Fruit fly (Drosophila melanogaster) whole organism, prepupa: ENCODE results near the gene Spn85F.

Source experiments
- Blimp-1 ChIP-seq: fragments of 200-800 bp; sonication (Bioruptor generic); optimal IDR thresholded peaks from 3 replicates; lab custom pipeline; 2017; ENCODE audit warnings: missing biosample characterization, missing genetic modification characterization, mild to moderate bottlenecking, moderate library complexity, missing genetic modification reagents
- CG10631 ChIP-seq: fragments of 200-800 bp; sonication (Bioruptor generic); optimal IDR thresholded peaks from 2 replicates; lab custom pipeline; 2016; ENCODE audit warnings: missing biosample characterization, missing genetic modification characterization
- CG11294 ChIP-seq: fragments of 200-800 bp; sonication (Bioruptor generic); IDR thresholded peaks from 2 replicates; pipeline ENCODE4 v1.3.6; 2022; ENCODE audit warnings: missing biosample characterization, missing genetic modification characterization
- CG11902 ChIP-seq: fragments of 200-800 bp; sonication (Bioruptor generic); optimal IDR thresholded peaks from 3 replicates; lab custom pipeline; 2016; ENCODE audit warnings: missing biosample characterization, missing genetic modification characterization
- CG15336 ChIP-seq: fragments of 200-800 bp; sonication (Bioruptor generic); IDR thresholded peaks from 2 replicates; pipeline ENCODE4 v1.3.6; 2022; ENCODE audit warnings: missing biosample characterization, missing genetic modification characterization
- CG1621 ChIP-seq: fragments of 200-800 bp; sonication (Bioruptor generic); optimal IDR thresholded peaks from 3 replicates; lab custom pipeline; 2018; ENCODE audit warnings: missing biosample characterization, mild to moderate bottlenecking, missing genetic modification characterization
- CG16779 ChIP-seq: fragments of 200-800 bp; sonication (Bioruptor generic); optimal IDR thresholded peaks from 3 replicates; lab custom pipeline; 2017; ENCODE audit warnings: missing biosample characterization, mild to moderate bottlenecking, missing genetic modification characterization
- CG3032 ChIP-seq: fragments of 200-800 bp; optimal IDR thresholded peaks from 2 replicates; lab custom pipeline; 2019; ENCODE audit warnings: missing biosample characterization, mild to moderate bottlenecking, missing genetic modification characterization, moderate library complexity
- CG31627 ChIP-seq: fragments of 200-800 bp; sonication (Bioruptor generic); optimal IDR thresholded peaks from 3 replicates; lab custom pipeline; 2016; ENCODE audit warnings: missing biosample characterization, missing genetic modification characterization
- CG32006 ChIP-seq: fragments of 200-800 bp; sonication (Bioruptor generic); optimal IDR thresholded peaks from 3 replicates; lab custom pipeline; 2017; ENCODE audit warnings: missing biosample characterization, mild to moderate bottlenecking, missing genetic modification characterization
- CG34406 ChIP-seq: fragments of 200-800 bp; sonication (Bioruptor generic); optimal IDR thresholded peaks from 3 replicates; lab custom pipeline; 2016; ENCODE audit warnings: missing biosample characterization, missing genetic modification characterization
- CG3919 ChIP-seq: fragments of 200-800 bp; sonication (Bioruptor generic); optimal IDR thresholded peaks from 3 replicates; lab custom pipeline; 2016; ENCODE audit warnings: missing biosample characterization, missing genetic modification characterization
- CG4318 ChIP-seq: fragments of 200-800 bp; sonication (Bioruptor generic); optimal IDR thresholded peaks from 3 replicates; lab custom pipeline; 2017; ENCODE audit warnings: missing biosample characterization, mild to moderate bottlenecking, missing genetic modification characterization
- CG6163 ChIP-seq: fragments of 200-800 bp; sonication (Bioruptor generic); IDR thresholded peaks from 3 replicates; pipeline ENCODE4 v1.3.6; 2022; ENCODE audit warnings: missing biosample characterization, missing genetic modification characterization
- CG6276 ChIP-seq: fragments of 200-800 bp; sonication (Bioruptor generic); optimal IDR thresholded peaks from 2 replicates; lab custom pipeline; 2017; ENCODE audit warnings: missing biosample characterization, mild to moderate bottlenecking, missing genetic modification characterization
- CG6854 ChIP-seq: fragments of 200-800 bp; sonication (Bioruptor generic); optimal IDR thresholded peaks from 2 replicates; lab custom pipeline; 2017; ENCODE audit warnings: missing biosample characterization, mild to moderate bottlenecking, missing genetic modification characterization
- CG7368 ChIP-seq: fragments of 200-800 bp; sonication (Bioruptor generic); optimal IDR thresholded peaks from 3 replicates; lab custom pipeline; 2016; ENCODE audit warnings: missing biosample characterization, missing genetic modification characterization
- CG8632 ChIP-seq: fragments of 200-800 bp; sonication (Bioruptor generic); optimal IDR thresholded peaks from 3 replicates; lab custom pipeline; 2016; ENCODE audit warnings: missing biosample characterization, missing genetic modification characterization
- CG9139 ChIP-seq: fragments of 200-800 bp; sonication (Bioruptor generic); optimal IDR thresholded peaks from 3 replicates; lab custom pipeline; 2017; ENCODE audit warnings: missing biosample characterization, mild to moderate bottlenecking, missing genetic modification characterization
- Eip75B ChIP-seq: fragments of 200-800 bp; sonication (Bioruptor generic); optimal IDR thresholded peaks from 3 replicates; lab custom pipeline; 2016; ENCODE audit warnings: missing biosample characterization, missing genetic modification characterization
- Eip78C ChIP-seq: fragments of 200-800 bp; sonication (Bioruptor generic); peaks from one replicate; lab custom pipeline; 2016; ENCODE audit warnings: missing biosample characterization, missing genetic modification characterization
- Eip93F ChIP-seq: fragments of 200-800 bp; sonication (Bioruptor generic); optimal IDR thresholded peaks from 2 replicates; lab custom pipeline; 2016; ENCODE audit warnings: missing biosample characterization, mild to moderate bottlenecking, missing genetic modification characterization
- Ets21C ChIP-seq: fragments of 200-800 bp; sonication (Bioruptor generic); optimal IDR thresholded peaks from 3 replicates; lab custom pipeline; 2016; ENCODE audit warnings: missing biosample characterization, missing genetic modification characterization
- Ets96B ChIP-seq: fragments of 200-800 bp; optimal IDR thresholded peaks from 2 replicates; lab custom pipeline; 2019; ENCODE audit warnings: missing biosample characterization, mild to moderate bottlenecking, missing genetic modification characterization, moderate library complexity
- Hr39 ChIP-seq: fragments of 200-800 bp; sonication (Bioruptor generic); optimal IDR thresholded peaks from 2 replicates; lab custom pipeline; 2016; ENCODE audit warnings: missing biosample characterization, missing genetic modification characterization
- Hr4 ChIP-seq: fragments of 200-800 bp; sonication (Bioruptor generic); optimal IDR thresholded peaks from 3 replicates; lab custom pipeline; 2016; ENCODE audit warnings: missing biosample characterization, missing genetic modification characterization
- Lpt ChIP-seq: fragments of 200-800 bp; sonication (Bioruptor generic); optimal IDR thresholded peaks from 3 replicates; lab custom pipeline; 2016; ENCODE audit warnings: missing biosample characterization, missing genetic modification characterization
- Met ChIP-seq: fragments of 200-800 bp; sonication (Bioruptor generic); optimal IDR thresholded peaks from 3 replicates; lab custom pipeline; 2016; ENCODE audit warnings: missing biosample characterization, missing genetic modification characterization
- OdsH ChIP-seq: fragments of 200-800 bp; sonication (Bioruptor generic); optimal IDR thresholded peaks from 3 replicates; lab custom pipeline; 2016; ENCODE audit warnings: missing biosample characterization, missing genetic modification characterization
- Smox ChIP-seq: fragments of 200-800 bp; sonication (Bioruptor generic); optimal IDR thresholded peaks from 3 replicates; lab custom pipeline; 2016; ENCODE audit warnings: missing biosample characterization, missing genetic modification characterization
- Sox14 ChIP-seq: fragments of 200-800 bp; sonication (Bioruptor generic); optimal IDR thresholded peaks from 3 replicates; lab custom pipeline; 2016; ENCODE audit warnings: missing biosample characterization, missing genetic modification characterization
- achi ChIP-seq: fragments of 200-800 bp; sonication (Bioruptor generic); optimal IDR thresholded peaks from 3 replicates; lab custom pipeline; 2016; ENCODE audit warnings: missing biosample characterization, missing genetic modification characterization
- acj6 ChIP-seq: fragments of 200-800 bp; sonication (Bioruptor generic); optimal IDR thresholded peaks from 3 replicates; lab custom pipeline; 2016; ENCODE audit warnings: missing biosample characterization, missing genetic modification characterization
- cyc ChIP-seq: fragments of 200-800 bp; sonication (Bioruptor generic); optimal IDR thresholded peaks from 3 replicates; lab custom pipeline; 2016; ENCODE audit warnings: missing biosample characterization, missing genetic modification characterization
- dac ChIP-seq: fragments of 200-800 bp; sonication (Bioruptor generic); optimal IDR thresholded peaks from 2 replicates; lab custom pipeline; 2017; ENCODE audit warnings: missing biosample characterization, mild to moderate bottlenecking, missing genetic modification characterization
- dsx ChIP-seq: fragments of 200-800 bp; optimal IDR thresholded peaks from 3 replicates; lab custom pipeline; 2019; ENCODE audit warnings: missing biosample characterization, mild to moderate bottlenecking, missing genetic modification characterization, moderate library complexity; ENCODE audit not compliant: poor library complexity, severe bottlenecking
- esn ChIP-seq: fragments of 200-800 bp; sonication (Bioruptor generic); optimal IDR thresholded peaks from 2 replicates; lab custom pipeline; 2016; ENCODE audit warnings: missing biosample characterization, mild to moderate bottlenecking, missing genetic modification characterization, moderate library complexity
- fd59A ChIP-seq: fragments of 200-800 bp; sonication (Bioruptor generic); optimal IDR thresholded peaks from 2 replicates; lab custom pipeline; 2017; ENCODE audit warnings: missing biosample characterization, mild to moderate bottlenecking, missing genetic modification characterization, missing genetic modification reagents
- fd85E ChIP-seq: fragments of 200-800 bp; sonication (Bioruptor generic); optimal IDR thresholded peaks from 3 replicates; lab custom pipeline; 2016; ENCODE audit warnings: missing biosample characterization, missing genetic modification characterization
- lz ChIP-seq: fragments of 200-800 bp; sonication (Bioruptor generic); optimal IDR thresholded peaks from 3 replicates; lab custom pipeline; 2016; ENCODE audit warnings: missing biosample characterization, missing genetic modification characterization
- pdm3 ChIP-seq: fragments of 200-800 bp; sonication (Bioruptor generic); optimal IDR thresholded peaks from 3 replicates; lab custom pipeline; 2016; ENCODE audit warnings: missing biosample characterization, missing genetic modification characterization
- salr ChIP-seq, 2 experiments: fragments of 200-800 bp; sonication (Bioruptor generic); optimal IDR thresholded peaks; 3 replicates each; lab custom pipeline; 2016 to 2018; ENCODE audit warnings: missing biosample characterization in 2 of 2, missing genetic modification characterization in 2 of 2, mild to moderate bottlenecking in 1 of 2
- ss ChIP-seq, 2 experiments: fragments of 200-800 bp; sonication (Bioruptor generic); optimal IDR thresholded peaks; 2 replicates in 1 of 2; 3 replicates in 1 of 2; lab custom pipeline; 2017 to 2018; ENCODE audit warnings: mild to moderate bottlenecking in 2 of 2, missing biosample characterization in 2 of 2, missing genetic modification characterization in 2 of 2, moderate library complexity in 1 of 2
- topi ChIP-seq: fragments of 200-800 bp; sonication (Bioruptor generic); optimal IDR thresholded peaks from 3 replicates; lab custom pipeline; 2016; ENCODE audit warnings: missing biosample characterization, missing genetic modification characterization
- vri ChIP-seq: fragments of 200-800 bp; sonication (Bioruptor generic); optimal IDR thresholded peaks from 3 replicates; lab custom pipeline; 2016; ENCODE audit warnings: missing biosample characterization, mild to moderate bottlenecking, missing genetic modification characterization

The Spn85F gene

dm6 chr3R:9963179-9963905 is 33.6 kb upstream of the Spn85F start (continued):
- TF ChIP-seq dac (no peak), pdm3 (peak; percentile 51), CG11902 (GFP tag; lab: Kevin White, UChicago) (peak; percentile 28), CG8632 (GFP tag; lab: Kevin White, UChicago) (peak; percentile 64), ss (GFP tag; optimal IDR thresholded peaks at IDR 0.05; lab: Kevin White, UChicago) (peak; percentile 83 to 85), Smox (GFP tag; lab: Kevin White, UChicago) (peak; percentile 22), CG9139 (peak; percentile 85), vri (peak; percentile 77), CG32006 (GFP tag; lab: Kevin White, UChicago) (peak; percentile 72), CG6163 (peak; percentile 64; the same call in 2 of the 3 replicates), CG11294 (GFP tag; lab: Robert Waterston, UW) (no peak; the same call in 1 of the 2 replicates), CG34406 (peak; percentile 54), Eip75B (GFP tag; lab: Kevin White, UChicago) (peak; percentile 44), dsx (GFP tag; lab: Kevin White, UChicago) (peak; percentile 82), CG4318 (GFP tag; lab: Kevin White, UChicago) (peak; percentile 47), acj6 (GFP tag; lab: Kevin White, UChicago) (peak; percentile 70), Met (GFP tag; lab: Kevin White, UChicago) (peak; percentile 35), CG1621 (tag; lab: Kevin White, UChicago) (peak; percentile 56), CG15336 (peak; percentile 41; the same call in 1 of the 2 replicates), CG16779 (tag; lab: Kevin White, UChicago) (peak; percentile 75)

- TF ChIP-seq ss (GFP tag; optimal IDR thresholded peaks at IDR 0.05; lab: Kevin White, UChicago) (peak in 1 of 2 experiments; percentile 45), Blimp-1 (no peak), esn (GFP tag; lab: Kevin White, UChicago) (no peak), acj6 (GFP tag; lab: Kevin White, UChicago) (no peak), Hr4 (GFP tag; lab: Kevin White, UChicago) (no peak), CG6276 (GFP tag; lab: Kevin White, UChicago) (no peak), vri (no peak), Eip93F (no peak), CG31627 (no peak), fd59A (GFP tag; lab: Kevin White, UChicago) (no peak), cyc (GFP tag; lab: Kevin White, UChicago) (no peak), CG34406 (no peak), CG7368 (GFP tag; lab: Kevin White, UChicago) (no peak), achi (GFP tag; lab: Kevin White, UChicago) (no peak), CG9139 (no peak), CG1621 (tag; lab: Kevin White, UChicago) (no peak), lz (no peak), Ets21C (no peak), topi (no peak), Sox14 (GFP tag; lab: Kevin White, UChicago) (no peak), Ets96B (tag; lab: Kevin White, UChicago) (no peak), CG16779 (tag; lab: Kevin White, UChicago) (no peak), dsx (GFP tag; lab: Kevin White, UChicago) (peak; percentile 38), fd85E (GFP tag; lab: Kevin White, UChicago) (no peak), CG3919 (GFP tag; lab: Kevin White, UChicago) (no peak), CG15336 (no peak), salr (GFP tag; optimal IDR thresholded peaks at IDR 0.05; lab: Kevin White, UChicago) (no peak), CG6854 (GFP tag; lab: Kevin White, UChicago) (peak; percentile 51), CG6163 (0 out of 3 replicates have a peak, but pooled peaks have one; percentile 32), Eip78C (GFP tag; lab: Kevin White, UChicago) (peak; percentile 17), Smox (GFP tag; lab: Kevin White, UChicago) (no peak), OdsH (GFP tag; lab: Kevin White, UChicago) (no peak), Lpt (no peak), CG10631 (GFP tag; lab: Kevin White, UChicago) (no peak), CG32006 (GFP tag; lab: Kevin White, UChicago) (no peak), Met (GFP tag; lab: Kevin White, UChicago) (no peak), CG3032 (tag; lab: Kevin White, UChicago) (no peak), Hr39 (GFP tag; lab: Kevin White, UChicago) (no peak)
These were observed 32.2 kb upstream of the Spn85F start for dm6 chr3R:9964600-9965301.
